Worm (Caenorhabditis elegans) whole organism, late embryonic: ENCODE data around the gene B0563.8.
"Not testable (repeated sequence)": the region's sequence is repeated elsewhere in the genome, so short reads cannot be mapped to it uniquely, and the experiment has no call there.

Source experiments
- ceh-18 ChIP-seq: sonication (generic microtip); optimal IDR thresholded peaks from 2 replicates; lab custom pipeline; 2016; ENCODE audit warnings: missing genetic modification characterization, missing compliant biosample characterization
- ceh-19 ChIP-seq: fragments of 200-800 bp; sonication (Bioruptor generic); optimal IDR thresholded peaks from 2 replicates; lab custom pipeline; 2018; ENCODE audit warnings: mild to moderate bottlenecking, missing genetic modification characterization, missing compliant biosample characterization
- elt-2 ChIP-seq: sonication (generic microtip); optimal IDR thresholded peaks from 2 replicates; lab custom pipeline; 2016; ENCODE audit warnings: missing genetic modification reagents, missing genetic modification characterization, missing compliant biosample characterization
- fax-1 ChIP-seq: sonication (generic microtip); optimal IDR thresholded peaks from 2 replicates; lab custom pipeline; 2016; ENCODE audit warnings: missing genotype, missing genetic modification characterization, missing compliant biosample characterization
- fkh-10 ChIP-seq: fragments of 150-350 bp; optimal IDR thresholded peaks from 2 replicates; lab custom pipeline; 2014; ENCODE audit warnings: missing biosample characterization, missing genetic modification reagents, missing genetic modification characterization
- nhr-11 ChIP-seq: fragments of 150-350 bp; optimal IDR thresholded peaks from 2 replicates; lab custom pipeline; 2014; ENCODE audit warnings: missing biosample characterization, missing genetic modification characterization
- npax-4 ChIP-seq: sonication (generic microtip); optimal IDR thresholded peaks from 2 replicates; lab custom pipeline; 2016; ENCODE audit warnings: missing genetic modification characterization, missing compliant biosample characterization

DNA sequence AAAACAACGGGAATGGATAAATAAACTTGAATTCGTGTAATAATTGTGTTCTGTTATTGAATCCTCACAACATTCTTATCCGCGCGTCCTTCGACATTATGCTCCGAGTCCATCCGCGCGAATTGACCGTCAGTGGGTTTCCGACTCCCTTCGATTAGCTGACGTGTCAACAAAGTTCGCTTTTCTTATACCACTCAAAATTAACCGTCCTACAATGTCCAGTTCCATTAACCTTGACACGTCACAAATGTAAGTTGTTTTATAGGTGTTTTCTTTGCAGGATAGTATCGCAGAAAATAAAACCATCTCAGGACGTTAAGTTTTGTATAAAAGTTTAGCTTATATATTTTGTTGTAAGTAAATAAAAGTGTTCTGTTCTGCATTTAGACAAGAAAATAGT lies 29.2 kb upstream of the B0563.8 start, which contains the start of gene crb-3:
- TF ChIP-seq ceh-19; fkh-10 (GFP tag; lab: Kevin White, UChicago); fax-1 (tag; lab: Kevin White, UChicago); elt-2 (tag; lab: Kevin White, UChicago); npax-4 (tag; lab: Kevin White, UChicago); nhr-11 (tag; lab: Kevin White, UChicago); ceh-18: not testable (repeated sequence)
